2 fruit fly cellular contexts compared by ENCODE assay signal in genomic region chr3L:15302685-15303084, dm6.
TF ChIP-seq lines count a peak whose summit lies in the region.

Best3 (minus strand) TSS chr3L:15302785.

- no peak for TF ChIP-seq CTCF in whole organism, embryonic (GFP tag; optimal IDR thresholded peaks at IDR 0.05; lab: Kevin White, UChicago)

TF ChIP-seq in whole organism, embryonic, 481 proteins besides CTCF, POLR2A, EP300 and RAD21:
- TF ChIP-seq Hr39 (optimal IDR thresholded peaks at IDR 0.05; lab: Kevin White, UChicago) (no peak), Elba2 (GFP tag; optimal IDR thresholded peaks at IDR 0.05; lab: Kevin White, UChicago) (peak; percentile 55), gce (GFP tag; IDR thresholded peaks at IDR 0.05; lab: Robert Waterston, UW) (no peak), CG10267 (tag; optimal IDR thresholded peaks at IDR 0.05; lab: Kevin White, UChicago) (no peak), sens (GFP tag; lab: Kevin White, UChicago) (peak; percentile 42)

TF ChIP-seq in whole organism, prepupa, 60 proteins besides CTCF, POLR2A, EP300 and RAD21:
- TF ChIP-seq svp (GFP tag; lab: Kevin White, UChicago) (peak; percentile 12), pdm3 (GFP tag; optimal IDR thresholded peaks at IDR 0.05; lab: Kevin White, UChicago) (no peak)
